Fruit fly (Drosophila melanogaster) Kc167 (cell line): ENCODE results near the gene CG10431.

Experiments used
- Myc ChIP-seq: fragments of >200 bp; optimal IDR thresholded peaks from 2 replicates; lab custom pipeline; 2017; ENCODE audit warnings: missing external identifiers
- Sin3A ChIP-seq: fragments of >200 bp; optimal IDR thresholded peaks from 2 replicates; lab custom pipeline; 2018; ENCODE audit warnings: missing external identifiers
- h ChIP-seq: fragments of >200 bp; optimal IDR thresholded peaks from 3 replicates; lab custom pipeline; 2018; ENCODE audit warnings: missing external identifiers
- insv ChIP-seq: fragments of >200 bp; optimal IDR thresholded peaks from 3 replicates; lab custom pipeline; 2018; ENCODE audit warnings: missing external identifiers
- psq ChIP-seq: fragments of >200 bp; optimal IDR thresholded peaks from 2 replicates; lab custom pipeline; 2017; ENCODE audit warnings: missing external identifiers
- ttk ChIP-seq: sonication (Bioruptor generic); optimal IDR thresholded peaks from 2 replicates; lab custom pipeline; 2017; ENCODE audit warnings: missing external identifiers

Gene CG10431

DNA sequence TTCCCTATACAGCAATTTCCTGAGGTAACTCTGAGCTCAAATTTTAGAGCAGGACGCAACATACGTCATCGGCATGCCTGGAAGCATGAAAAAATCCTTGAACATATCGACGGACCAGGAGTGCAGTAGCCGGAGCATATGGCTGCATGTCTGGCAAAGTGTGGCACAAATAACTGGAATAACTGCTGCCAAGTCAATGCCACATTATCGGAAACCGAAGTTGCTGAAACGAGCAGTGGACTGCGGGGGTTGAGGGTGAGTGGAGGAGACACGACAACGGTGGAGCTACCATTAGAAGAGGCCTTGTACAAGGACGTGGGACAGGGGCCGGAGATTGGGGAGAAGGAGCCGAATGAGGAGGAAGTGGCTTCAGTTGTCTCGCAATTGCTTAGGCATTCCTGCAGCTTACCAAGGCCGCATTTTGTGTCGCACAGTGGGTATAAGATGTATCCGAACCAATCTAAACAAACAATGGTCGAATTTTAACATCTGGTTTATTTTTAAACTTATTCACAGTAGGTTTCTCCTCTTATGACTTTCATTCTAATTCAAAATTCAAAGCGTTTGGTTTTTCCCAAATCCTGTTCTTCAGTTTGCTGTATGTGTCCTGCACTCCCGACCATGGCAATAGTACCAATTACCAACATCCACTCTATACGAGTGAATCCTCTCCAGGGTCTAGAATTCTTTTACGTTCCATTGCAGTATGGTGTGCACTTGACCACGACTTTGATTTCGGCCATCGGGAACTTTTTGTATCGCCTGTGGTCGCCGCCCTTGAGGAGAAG lies 28.6 kb upstream of the CG10431 start, which contains the start of gene CG46304:
TSS of gene CG46304 (plus strand) at position 541 of the 788 bp plus-strand sequence.
- no peak for TF ChIP-seq psq (lab: Kevin White, UChicago)
- no peak for TF ChIP-seq insv (lab: Kevin White, UChicago)
- TF ChIP-seq h (lab: Kevin White, UChicago), result no peak
- no peak for TF ChIP-seq ttk

DNA sequence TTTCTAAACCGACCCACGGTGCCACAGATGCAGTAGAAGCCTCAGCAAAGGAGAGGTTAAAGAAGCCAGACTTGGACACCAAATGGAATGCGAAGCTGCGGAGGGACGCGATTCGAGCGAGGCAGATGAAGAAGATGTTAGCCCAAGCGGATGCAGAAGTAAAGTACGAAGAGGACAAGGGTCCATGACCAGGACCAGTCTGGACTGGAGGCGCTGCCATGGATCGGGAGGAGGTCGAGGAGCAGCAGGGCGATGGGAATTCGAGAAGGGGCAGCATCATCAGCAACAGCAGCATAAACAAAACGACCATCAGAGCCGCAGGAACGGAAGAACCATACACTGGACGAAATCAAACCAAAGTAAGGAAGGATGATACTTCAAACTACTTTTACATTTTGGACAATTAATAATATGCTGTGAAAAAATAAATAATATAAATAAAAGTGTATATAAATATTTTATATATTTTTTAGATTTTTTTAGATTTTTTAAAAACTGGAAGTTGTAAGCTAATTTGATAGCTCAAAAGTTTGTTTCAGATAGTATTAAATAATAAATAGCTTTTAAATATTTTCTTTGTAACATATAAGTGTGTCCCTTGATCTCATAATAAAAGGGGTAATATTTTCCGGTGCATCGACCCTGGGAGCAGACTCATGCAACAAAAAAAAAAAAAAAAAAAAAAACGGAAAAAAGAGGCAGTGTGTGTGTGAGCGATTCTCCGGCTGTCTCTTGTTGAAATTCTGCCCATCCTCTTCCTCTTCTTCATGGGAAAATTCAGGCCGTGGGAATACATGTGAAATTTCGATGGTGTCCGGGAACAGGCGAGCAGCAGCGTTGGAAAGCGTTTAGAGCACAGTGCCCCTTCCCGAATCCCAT lies 27.6 kb upstream of the CG10431 start:
- no peak for TF ChIP-seq psq (lab: Kevin White, UChicago)
- no peak for TF ChIP-seq ttk
- TF ChIP-seq h (lab: Kevin White, UChicago), result no peak
- no peak for TF ChIP-seq Myc
- no peak for TF ChIP-seq Sin3A (lab: Kevin White, UChicago)
- TF ChIP-seq insv (lab: Kevin White, UChicago), result no peak

DNA sequence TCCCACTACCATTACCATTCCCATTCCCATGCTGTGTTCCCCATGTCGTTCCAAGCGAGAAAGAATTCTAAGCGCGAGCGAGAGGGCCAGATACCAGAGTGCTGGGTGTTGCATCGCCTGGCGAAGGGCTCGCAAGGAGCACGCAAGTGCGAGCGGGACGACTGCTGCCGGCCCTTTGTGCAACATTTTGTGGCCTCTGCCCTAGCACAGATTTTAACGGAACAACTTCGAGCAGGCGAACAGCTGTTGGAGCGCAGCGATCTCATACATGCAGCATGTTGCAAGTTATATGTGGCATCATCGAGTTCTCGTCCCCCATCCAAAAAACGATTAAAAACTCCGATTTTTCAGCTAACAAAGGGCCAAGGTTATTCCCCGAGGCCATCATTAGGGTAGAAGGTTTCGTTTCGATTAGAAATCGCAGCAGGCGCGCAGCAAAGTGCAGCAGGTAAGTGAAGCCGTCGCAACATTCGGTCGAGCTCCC lies 27.0 kb upstream of the CG10431 start:
- TF ChIP-seq psq (lab: Kevin White, UChicago) (no peak), h (lab: Kevin White, UChicago) (no peak), Myc (no peak), insv (lab: Kevin White, UChicago) (no peak), ttk (no peak), Sin3A (lab: Kevin White, UChicago) (no peak)

DNA sequence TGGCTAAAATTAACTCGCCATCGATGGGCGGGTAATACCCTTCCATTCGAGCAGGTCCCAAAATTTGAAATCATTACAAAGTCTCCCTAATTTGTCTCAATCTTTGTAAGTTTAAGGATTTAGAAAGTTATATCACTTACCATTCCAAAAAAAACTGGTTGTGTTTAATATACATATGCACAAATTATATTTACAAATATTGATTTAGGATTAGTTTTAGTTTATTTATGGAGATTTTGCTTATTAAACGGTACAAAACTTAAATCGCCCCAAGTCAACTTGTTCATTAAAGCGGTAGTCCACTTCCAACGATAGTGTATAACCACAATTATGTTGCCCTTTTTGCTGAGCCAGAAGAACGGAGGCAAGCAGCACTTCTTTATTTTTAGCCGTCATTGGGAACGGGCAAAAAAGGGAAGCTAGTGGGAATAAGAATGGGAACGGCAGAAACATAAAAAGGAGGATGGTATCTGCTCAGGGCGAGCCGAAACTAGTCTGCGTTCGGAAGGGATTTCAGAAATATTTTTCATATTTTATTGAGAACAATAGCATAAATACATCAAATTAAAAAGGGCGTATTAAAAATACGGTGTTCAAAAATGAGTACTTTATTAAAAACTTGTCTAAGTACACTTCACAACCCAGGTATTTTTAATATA lies 26.3 kb upstream of the CG10431 start:
- TF ChIP-seq h (lab: Kevin White, UChicago), result no peak
- TF ChIP-seq Myc, result no peak
- TF ChIP-seq insv (lab: Kevin White, UChicago), result no peak

DNA sequence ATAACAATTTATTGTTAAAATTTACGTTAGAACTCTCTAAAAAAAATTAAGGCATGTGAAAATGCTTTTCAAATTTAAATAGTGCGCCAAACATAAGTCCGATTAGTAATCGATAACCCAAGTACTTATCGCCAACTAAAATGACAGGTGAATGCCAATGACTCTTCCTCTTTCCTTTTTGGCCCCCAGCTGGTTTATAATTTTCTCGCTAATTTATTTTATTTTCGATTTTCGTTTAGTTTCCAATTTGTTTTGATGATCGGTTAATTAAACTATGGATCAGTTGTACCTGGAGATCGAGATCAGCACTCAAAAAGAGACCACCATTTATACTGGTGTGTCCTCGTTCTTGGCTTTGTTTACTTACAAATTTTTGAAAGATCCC lies 25.8 kb upstream of the CG10431 start, which contains the start of gene CG10428:
TSS of gene CG10428 (plus strand) at position 161 of the 385 bp plus-strand sequence.
- TF ChIP-seq ttk (no peak), Myc (no peak), insv (lab: Kevin White, UChicago) (no peak), psq (lab: Kevin White, UChicago) (no peak), h (lab: Kevin White, UChicago) (no peak), Sin3A (lab: Kevin White, UChicago) (no peak)

DNA sequence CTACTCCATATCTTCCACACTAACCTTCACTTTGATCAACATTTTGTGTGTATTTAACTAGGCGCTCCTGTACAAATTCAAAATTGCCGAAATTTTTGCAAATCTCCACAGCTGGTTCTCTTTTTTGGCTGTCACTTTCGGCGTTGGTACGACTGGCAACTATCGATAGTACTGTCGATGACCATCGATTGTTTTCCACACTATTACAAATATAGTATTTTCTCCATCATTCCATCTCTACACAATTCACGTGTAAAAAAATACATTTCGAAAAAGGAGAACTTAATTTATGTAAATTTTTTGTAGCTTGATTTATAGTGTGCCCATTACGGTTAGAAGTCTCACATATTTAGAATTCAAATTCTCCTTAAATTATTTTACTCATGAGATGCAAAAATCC lies 22.8 kb upstream of the CG10431 start, which contains the start of gene Nedd8:
TSS of gene Nedd8 (minus strand) at position 164 of the 400 bp plus-strand sequence.
- TF ChIP-seq ttk (no peak), insv (lab: Kevin White, UChicago) (no peak)

DNA sequence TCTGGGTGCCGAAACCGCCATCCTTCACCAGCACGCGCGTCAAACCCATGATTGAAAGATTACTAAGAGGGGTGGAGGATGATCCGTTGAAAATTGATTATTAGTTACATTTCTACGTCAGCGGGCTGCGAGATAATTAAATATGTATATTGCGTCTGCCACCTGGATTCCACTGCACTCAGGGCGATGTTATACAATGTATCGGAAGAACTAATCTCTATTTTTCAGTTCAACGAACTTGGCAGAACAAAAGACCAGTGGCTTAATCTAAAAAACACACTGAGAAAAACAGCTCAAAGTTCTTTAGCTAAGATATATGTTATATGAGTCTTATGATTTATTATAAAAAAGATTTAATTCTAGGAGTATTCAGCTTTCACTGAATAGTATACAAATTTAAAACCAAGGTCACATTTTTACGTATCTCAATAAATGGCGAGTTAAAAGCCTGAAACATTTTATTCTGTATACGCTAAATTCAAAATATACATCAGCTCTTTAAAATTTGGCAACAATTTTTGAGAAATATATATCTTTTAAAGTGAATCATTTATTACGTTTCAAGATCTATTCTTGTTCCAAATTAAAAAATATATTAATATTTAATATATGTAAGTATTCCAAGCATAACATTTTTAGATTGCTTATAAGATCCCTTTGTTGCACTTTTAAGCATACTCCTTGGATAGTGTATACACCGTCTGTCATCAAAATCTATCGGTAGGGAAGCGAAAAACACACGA lies 20.8 kb upstream of the CG10431 start:
- TF ChIP-seq Sin3A (lab: Kevin White, UChicago), result no peak
- TF ChIP-seq insv (lab: Kevin White, UChicago), result no peak
- TF ChIP-seq Myc, result no peak
- no peak for TF ChIP-seq h (lab: Kevin White, UChicago)
- no peak for TF ChIP-seq psq (lab: Kevin White, UChicago)
- TF ChIP-seq ttk, result no peak

DNA sequence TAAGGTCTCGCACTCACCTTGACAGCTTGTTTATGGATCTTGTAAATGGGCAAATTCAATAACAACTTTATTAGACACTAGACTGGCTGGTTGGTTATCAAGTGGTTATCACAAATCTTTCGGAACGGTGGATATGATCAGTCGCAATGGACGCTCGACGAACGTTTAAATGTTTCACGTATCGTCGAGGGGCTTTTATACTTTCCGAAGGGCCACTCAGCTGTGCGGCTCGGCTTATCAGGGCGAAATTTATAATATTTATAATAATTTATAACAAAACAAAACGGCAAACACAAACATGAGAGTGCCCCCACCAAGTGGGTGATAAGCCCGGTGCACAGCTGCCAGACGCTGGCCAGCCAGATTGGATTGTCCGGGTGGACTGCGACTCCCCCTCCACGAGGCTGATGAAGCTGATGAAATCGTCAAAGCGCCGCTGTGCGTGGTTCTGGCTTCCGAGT lies 20.2 kb upstream of the CG10431 start, which contains the start of gene CG10621:
TSS of gene CG10621 (minus strand) at position 177 of the 461 bp plus-strand sequence.
- TF ChIP-seq psq (lab: Kevin White, UChicago), result no peak
- TF ChIP-seq h (lab: Kevin White, UChicago), result no peak
- no peak for TF ChIP-seq insv (lab: Kevin White, UChicago)
- no peak for TF ChIP-seq Sin3A (lab: Kevin White, UChicago)
- no peak for TF ChIP-seq Myc

DNA sequence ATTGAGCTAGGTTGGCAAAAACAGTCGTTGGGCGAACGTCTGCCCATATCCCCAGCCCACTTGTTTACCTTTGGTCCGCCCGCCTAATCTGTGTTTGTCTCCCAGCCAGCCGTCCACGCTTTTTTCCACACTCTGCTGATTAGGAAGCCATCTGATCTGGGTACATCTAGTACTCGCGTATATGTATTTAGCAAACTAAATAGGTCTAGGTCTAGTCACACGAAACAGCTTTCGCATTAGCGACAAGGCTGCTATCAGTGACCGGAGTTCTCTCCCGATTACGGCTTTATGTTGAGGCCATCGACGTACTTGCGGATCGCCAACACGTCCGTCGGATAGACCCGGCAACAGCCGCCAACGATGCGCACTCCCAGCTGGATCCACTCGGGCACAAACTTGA lies 18.8 kb upstream of the CG10431 start:
- TF ChIP-seq insv (lab: Kevin White, UChicago) (no peak), h (lab: Kevin White, UChicago) (no peak), Sin3A (lab: Kevin White, UChicago) (no peak), psq (lab: Kevin White, UChicago) (no peak)

DNA sequence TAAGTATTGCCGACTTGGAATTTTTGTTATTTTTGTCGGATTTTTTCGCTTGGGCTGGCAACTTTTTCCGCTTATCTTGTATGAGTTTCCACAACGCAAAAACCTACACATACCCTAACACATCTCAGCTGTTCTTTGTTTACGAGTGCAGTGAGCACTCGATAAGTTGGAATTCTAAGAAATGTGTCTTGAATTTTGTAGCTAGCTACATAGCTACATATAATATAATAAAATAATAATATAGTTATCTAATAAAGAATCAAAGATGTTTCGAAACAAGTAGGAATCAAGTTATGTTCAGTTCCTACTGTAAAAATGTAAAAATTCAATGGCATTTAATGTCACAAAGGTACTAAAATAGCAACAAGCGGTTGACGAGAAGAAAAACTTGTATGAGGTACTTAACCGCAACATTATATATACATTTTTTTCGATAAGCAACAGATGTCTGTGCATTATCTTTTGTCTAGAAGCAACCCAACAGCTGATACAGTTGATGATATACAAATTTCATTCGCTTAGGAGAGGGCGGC lies 17.3 kb upstream of the CG10431 start, which contains the start of gene Bhmt:
TSS of gene Bhmt (minus strand) at position 170 of the 533 bp plus-strand sequence.
- TF ChIP-seq Sin3A (lab: Kevin White, UChicago) (no peak), insv (lab: Kevin White, UChicago) (no peak), psq (lab: Kevin White, UChicago) (no peak), ttk (no peak), h (lab: Kevin White, UChicago) (no peak), Myc (no peak)
